Fruit fly (Drosophila melanogaster) whole organism, embryonic: ENCODE results near the gene Nrd1.

Experiments
- Asciz ChIP-seq: fragments of 200-800 bp; sonication (Bioruptor generic); optimal IDR thresholded peaks from 2 replicates; lab custom pipeline; 2017; ENCODE audit warnings: missing biosample characterization, mild to moderate bottlenecking, missing genetic modification characterization, missing genetic modification reagents
- CG10209 ChIP-seq: fragments of 200-800 bp; sonication (Bioruptor generic); optimal IDR thresholded peaks from 3 replicates; lab custom pipeline; 2017; ENCODE audit warnings: missing biosample characterization, mild to moderate bottlenecking, missing genetic modification characterization, missing genetic modification reagents
- CG10366 ChIP-seq: fragments of 200-800 bp; sonication (Bioruptor generic); IDR thresholded peaks from 2 replicates; pipeline ENCODE4 v1.3.6; 2022; ENCODE audit warnings: missing biosample characterization, missing genetic modification characterization
- CG10565 ChIP-seq: fragments of 200-800 bp; sonication (Bioruptor generic); optimal IDR thresholded peaks from 3 replicates; lab custom pipeline; 2016; ENCODE audit warnings: missing biosample characterization, mild to moderate bottlenecking, missing genetic modification characterization
- CG11085 ChIP-seq: fragments of 200-800 bp; sonication (Bioruptor generic); IDR thresholded peaks from 2 replicates; pipeline ENCODE4 v1.3.6; 2022; ENCODE audit warnings: missing biosample characterization, missing genetic modification characterization
- CG12391 ChIP-seq: fragments of 200-800 bp; sonication (Bioruptor generic); optimal IDR thresholded peaks from 3 replicates; lab custom pipeline; 2018; ENCODE audit warnings: missing biosample characterization, mild to moderate bottlenecking, missing genetic modification characterization, moderate library complexity
- CG12769 ChIP-seq: fragments of 200-800 bp; sonication (Bioruptor generic); optimal IDR thresholded peaks from 2 replicates; lab custom pipeline; 2019; ENCODE audit warnings: missing biosample characterization, mild to moderate bottlenecking, missing genetic modification characterization, moderate library complexity
- CG14710 ChIP-seq: fragments of 200-800 bp; sonication (Bioruptor generic); optimal IDR thresholded peaks from 3 replicates; lab custom pipeline; 2019; ENCODE audit warnings: missing biosample characterization, mild to moderate bottlenecking, missing genetic modification characterization, moderate library complexity
- CG1603 ChIP-seq: fragments of 200-800 bp; sonication (Bioruptor generic); optimal IDR thresholded peaks from 2 replicates; lab custom pipeline; 2019; ENCODE audit warnings: missing biosample characterization, mild to moderate bottlenecking, missing genetic modification characterization, moderate library complexity
- CG2120 ChIP-seq: fragments of 200-800 bp; sonication (Bioruptor generic); optimal IDR thresholded peaks from 3 replicates; lab custom pipeline; 2016; ENCODE audit warnings: missing biosample characterization, missing genetic modification characterization
- CG2712 ChIP-seq: fragments of 200-800 bp; optimal IDR thresholded peaks from 3 replicates; lab custom pipeline; 2019; ENCODE audit warnings: missing biosample characterization, mild to moderate bottlenecking, missing genetic modification characterization, moderate library complexity
- CG31365 ChIP-seq: fragments of 200-800 bp; sonication (Bioruptor generic); optimal IDR thresholded peaks from 2 replicates; lab custom pipeline; 2018; ENCODE audit warnings: missing biosample characterization, mild to moderate bottlenecking, missing genetic modification characterization
- CG4404 ChIP-seq: fragments of 200-800 bp; sonication (Bioruptor generic); IDR thresholded peaks from 2 replicates; pipeline ENCODE4 v1.3.6; 2022; ENCODE audit warnings: missing biosample characterization, missing genetic modification characterization
- CG4617 ChIP-seq: fragments of 200-800 bp; sonication (Bioruptor generic); optimal IDR thresholded peaks from 3 replicates; lab custom pipeline; 2016; ENCODE audit warnings: missing biosample characterization, missing genetic modification characterization, borderline replicate concordance
- CG4730 ChIP-seq: fragments of 200-800 bp; sonication (Bioruptor generic); IDR thresholded peaks from 2 replicates; pipeline ENCODE4 v1.3.6; 2022; ENCODE audit warnings: missing biosample characterization, missing genetic modification characterization
- CG6683 ChIP-seq: fragments of 200-800 bp; sonication (Bioruptor generic); optimal IDR thresholded peaks from 2 replicates; lab custom pipeline; 2017; ENCODE audit warnings: missing biosample characterization, mild to moderate bottlenecking, missing genetic modification characterization, missing genetic modification reagents
- CG7928 ChIP-seq: fragments of 200-800 bp; sonication (Bioruptor generic); optimal IDR thresholded peaks from 2 replicates; lab custom pipeline; 2017; ENCODE audit warnings: missing biosample characterization, mild to moderate bottlenecking, missing genetic modification characterization
- CG7963 ChIP-seq: fragments of 200-800 bp; sonication (Bioruptor generic); IDR thresholded peaks from 3 replicates; pipeline ENCODE4 v1.3.6; 2022; ENCODE audit warnings: missing biosample characterization, missing genetic modification characterization; ENCODE audit not compliant: partially characterized antibody
- CG9609 ChIP-seq: fragments of 200-800 bp; sonication (Bioruptor generic); optimal IDR thresholded peaks from 3 replicates; lab custom pipeline; 2016; ENCODE audit warnings: missing biosample characterization, missing genetic modification characterization
- HLH4C ChIP-seq: fragments of 200-800 bp; sonication (Bioruptor generic); IDR thresholded peaks from 3 replicates; pipeline ENCODE4 v1.3.6; 2022; ENCODE audit warnings: missing biosample characterization, missing genetic modification characterization; ENCODE audit not compliant: partially characterized antibody
- HmgZ ChIP-seq: fragments of 200-800 bp; sonication (Bioruptor generic); optimal IDR thresholded peaks from 2 replicates; lab custom pipeline; 2018; ENCODE audit warnings: missing biosample characterization, mild to moderate bottlenecking, missing genetic modification characterization
- Hr51 ChIP-seq, 2 experiments: fragments of 200-800 bp; sonication (Bioruptor generic); optimal IDR thresholded peaks; 2 replicates in 1 of 2; 3 replicates in 1 of 2; lab custom pipeline; 2016 to 2018; ENCODE audit warnings: missing biosample characterization in 2 of 2, missing genetic modification characterization in 2 of 2, mild to moderate bottlenecking in 1 of 2, moderate library complexity in 1 of 2
- Jarid2 ChIP-seq: fragments of 200-800 bp; sonication (Bioruptor generic); optimal IDR thresholded peaks from 3 replicates; lab custom pipeline; 2017; ENCODE audit warnings: mild to moderate bottlenecking, missing biosample characterization, missing genetic modification reagents, missing genetic modification characterization
- Kr ChIP-seq: fragments of 200-800 bp; sonication (Bioruptor generic); optimal IDR thresholded peaks from 2 replicates; lab custom pipeline; 2017; ENCODE audit warnings: missing biosample characterization, mild to moderate bottlenecking, missing genetic modification characterization
- MTF-1 ChIP-seq: fragments of 200-800 bp; sonication (Bioruptor generic); optimal IDR thresholded peaks from 2 replicates; lab custom pipeline; 2018; ENCODE audit warnings: missing biosample characterization, mild to moderate bottlenecking, missing genetic modification characterization, borderline replicate concordance
- Mad ChIP-seq: fragments of 200-800 bp; sonication (Bioruptor generic); optimal IDR thresholded peaks from 2 replicates; lab custom pipeline; 2016; ENCODE audit warnings: missing biosample characterization, missing genetic modification characterization
- Myb ChIP-seq: fragments of 200-800 bp; sonication (Bioruptor generic); optimal IDR thresholded peaks from 2 replicates; lab custom pipeline; 2016; ENCODE audit warnings: missing biosample characterization, missing genetic modification characterization
- NC2β ChIP-seq: fragments of 200-800 bp; sonication (Bioruptor generic); optimal IDR thresholded peaks from 2 replicates; lab custom pipeline; 2016; ENCODE audit warnings: missing biosample characterization, missing genetic modification characterization
- Poxn ChIP-seq: fragments of 200-800 bp; sonication (Bioruptor generic); IDR thresholded peaks from 2 replicates; pipeline ENCODE4 v1.3.6; 2022; ENCODE audit warnings: missing biosample characterization, missing genetic modification characterization
- Sin3A ChIP-seq: fragments of >200 bp; optimal IDR thresholded peaks from 2 replicates; lab custom pipeline; 2018
- Stat92E ChIP-seq, 3 experiments: fragments of >200 bp in 2 of 3; fragments of 200-800 bp in 1 of 3; sonication (Bioruptor generic) in 1 of 3; optimal IDR thresholded peaks; 2 replicates each; lab custom pipeline; 2017 to 2019; ENCODE audit warnings: missing biosample characterization in 3 of 3, missing genetic modification characterization in 3 of 3, mild to moderate bottlenecking in 1 of 3, moderate library complexity in 1 of 3
- cas ChIP-seq: fragments of 200-800 bp; sonication (Bioruptor generic); IDR thresholded peaks from 2 replicates; pipeline ENCODE4 v1.3.6; 2022; ENCODE audit warnings: missing biosample characterization, missing genetic modification characterization
- esg ChIP-seq: fragments of 200-800 bp; sonication (Bioruptor generic); conservative IDR thresholded peaks from 2 replicates; pipeline ENCODE4 v1.3.6; 2022; ENCODE audit warnings: missing biosample characterization, missing genetic modification characterization
- fd3F ChIP-seq: fragments of 200-800 bp; sonication (Bioruptor generic); optimal IDR thresholded peaks from 2 replicates; lab custom pipeline; 2018; ENCODE audit warnings: missing biosample characterization, mild to moderate bottlenecking, missing genetic modification characterization, moderate library complexity
- fd64A ChIP-seq: fragments of 200-800 bp; sonication (Bioruptor generic); optimal IDR thresholded peaks from 3 replicates; lab custom pipeline; 2018; ENCODE audit warnings: missing biosample characterization, mild to moderate bottlenecking, missing genetic modification characterization
- gcm ChIP-seq: fragments of 200-800 bp; sonication (Bioruptor generic); optimal IDR thresholded peaks from 2 replicates; lab custom pipeline; 2019; ENCODE audit warnings: missing biosample characterization, mild to moderate bottlenecking, missing genetic modification characterization, moderate library complexity
- hkb ChIP-seq, 2 experiments: fragments of 200-800 bp in 1 of 2; fragments of >200 bp in 1 of 2; sonication (Bioruptor generic) in 1 of 2; IDR thresholded peaks in 1 of 2; optimal IDR thresholded peaks in 1 of 2; 2 replicates each; pipeline versions ENCODE4 v1.3.6 to Lab custom; 2017 to 2022; ENCODE audit warnings: missing biosample characterization in 1 of 2, missing genetic modification characterization in 1 of 2
- jumu ChIP-seq: fragments of 200-800 bp; sonication (Bioruptor generic); optimal IDR thresholded peaks from 3 replicates; lab custom pipeline; 2016; ENCODE audit warnings: missing biosample characterization, missing genetic modification characterization
- lmd ChIP-seq: fragments of 200-800 bp; sonication (Bioruptor generic); IDR thresholded peaks from 2 replicates; pipeline ENCODE4 v1.3.6; 2022; ENCODE audit warnings: missing biosample characterization, missing genetic modification characterization
- otp ChIP-seq: fragments of 200-800 bp; sonication (Bioruptor generic); IDR thresholded peaks from 3 replicates; pipeline ENCODE4, ENCODE4 v1.3.6; 2022; ENCODE audit warnings: missing biosample characterization, missing genetic modification characterization
- pb ChIP-seq: fragments of 200-800 bp; sonication (Bioruptor generic); optimal IDR thresholded peaks from 3 replicates; lab custom pipeline; 2016; ENCODE audit warnings: missing biosample characterization, missing genetic modification characterization
- peb ChIP-seq: fragments of 200-800 bp; sonication (Bioruptor generic); IDR thresholded peaks from 2 replicates; pipeline ENCODE4 v1.3.6; 2022; ENCODE audit warnings: missing biosample characterization, missing genetic modification characterization
- pfk ChIP-seq: fragments of 200-800 bp; sonication (Bioruptor generic); optimal IDR thresholded peaks from 2 replicates; lab custom pipeline; 2018; ENCODE audit warnings: missing biosample characterization, mild to moderate bottlenecking, missing genetic modification characterization, moderate library complexity
- pnt ChIP-seq: fragments of 200-800 bp; sonication (Bioruptor generic); optimal IDR thresholded peaks from 3 replicates; lab custom pipeline; 2016; ENCODE audit warnings: missing biosample characterization, missing genetic modification characterization
- pum ChIP-seq: fragments of 200-800 bp; sonication (Bioruptor generic); optimal IDR thresholded peaks from 2 replicates; lab custom pipeline; 2016; ENCODE audit warnings: missing biosample characterization, missing genetic modification characterization
- tio ChIP-seq: fragments of 200-800 bp; sonication (Bioruptor generic); optimal IDR thresholded peaks from 2 replicates; lab custom pipeline; 2017; ENCODE audit warnings: missing biosample characterization, missing genetic modification characterization, inconsistent platforms
- vnd ChIP-seq: fragments of 200-800 bp; sonication (Bioruptor generic); IDR thresholded peaks from 3 replicates; pipeline ENCODE4 v1.3.6; 2022; ENCODE audit warnings: missing biosample characterization, missing genetic modification characterization; ENCODE audit not compliant: partially characterized antibody

Gene Nrd1

DNA sequence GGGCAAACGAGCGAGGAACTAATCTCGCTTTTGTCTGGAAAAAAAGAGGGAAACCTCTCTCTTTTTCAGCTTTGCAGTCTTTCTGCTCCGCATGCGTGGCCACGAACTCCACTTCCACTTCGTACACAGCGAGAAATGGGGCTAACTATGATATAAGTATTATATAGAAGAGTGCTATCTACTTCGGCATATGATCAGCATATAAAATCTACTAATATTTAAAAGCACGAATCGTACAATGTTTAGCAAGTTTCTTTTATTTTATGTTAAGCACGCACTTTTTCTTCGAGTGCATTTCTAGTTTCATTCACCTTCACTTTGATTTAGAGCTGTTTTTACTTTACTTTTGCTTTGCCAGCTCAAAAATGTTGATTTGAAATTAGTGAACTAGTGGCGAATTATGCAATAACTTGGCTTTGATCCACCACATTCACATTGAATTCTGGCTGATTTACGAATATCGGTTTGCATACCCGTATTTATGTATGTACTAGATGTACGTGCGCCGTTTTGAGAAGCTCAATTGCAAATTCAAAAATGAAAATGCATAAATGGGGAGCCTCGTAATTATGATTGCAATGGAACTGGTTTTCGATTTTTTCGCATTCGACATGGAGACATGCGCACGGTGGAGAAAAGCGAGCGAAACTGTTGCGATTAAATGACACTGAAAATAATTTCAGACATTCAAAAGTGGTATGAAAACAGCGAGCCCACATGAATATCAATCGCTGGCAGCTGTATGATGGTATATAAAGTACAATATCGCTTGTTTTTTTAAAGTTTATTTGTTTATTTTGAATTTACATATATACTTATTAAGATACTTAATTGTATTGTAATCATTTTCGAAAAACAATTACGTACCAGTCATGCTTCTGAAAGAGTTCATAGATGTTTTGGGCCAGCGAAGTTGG is 10.9 kb downstream of the Nrd1 start (continued):
- TF ChIP-seq pnt (GFP tag; lab: Kevin White, UChicago) = peak; percentile 81
- peak; percentile 67 for TF ChIP-seq CG1603
- peak; percentile 16 for TF ChIP-seq CG31365 (tag; lab: Kevin White, UChicago)
- TF ChIP-seq HmgZ (tag; lab: Kevin White, UChicago) = peak; percentile 34
- TF ChIP-seq CG9609 (GFP tag; lab: Kevin White, UChicago) = peak; percentile 11
- no peak for TF ChIP-seq CG10565 (GFP tag; lab: Kevin White, UChicago)
- peak in 1 of 2 experiments; percentile 81 for TF ChIP-seq Hr51 (GFP tag; optimal IDR thresholded peaks at IDR 0.05; lab: Kevin White, UChicago)
- peak; percentile 64 for TF ChIP-seq jumu (GFP tag; lab: Kevin White, UChicago)
- TF ChIP-seq CG12391 (tag; lab: Kevin White, UChicago) = peak; percentile 78
- no peak for TF ChIP-seq hkb (optimal IDR thresholded peaks at IDR 0.05; lab: Kevin White, UChicago)
- TF ChIP-seq hkb (GFP tag; IDR thresholded peaks at IDR 0.05; lab: Robert Waterston, UW) = peak; percentile 80
- TF ChIP-seq gcm (GFP tag; lab: Kevin White, UChicago) = peak; percentile 67
- TF ChIP-seq otp = peak; percentile 90
- TF ChIP-seq fd64A (GFP tag; lab: Kevin White, UChicago) = peak; percentile 69
- no peak for TF ChIP-seq vnd (GFP tag; lab: Robert Waterston, UW)
- TF ChIP-seq CG4404 (GFP tag; lab: Robert Waterston, UW) = 0 out of 2 replicates have a peak, but pooled peaks have one; percentile 39
- TF ChIP-seq CG6683 = no peak
- peak; percentile 56 for TF ChIP-seq CG10209 (GFP tag; lab: Kevin White, UChicago)
- peak; percentile 24 for TF ChIP-seq Jarid2
- peak; percentile 73; the same call in 1 of the 2 replicates for TF ChIP-seq peb (GFP tag; lab: Robert Waterston, UW)
- TF ChIP-seq CG7928 (GFP tag; lab: Kevin White, UChicago) = peak; percentile 36
- peak; percentile 78 for TF ChIP-seq CG10366 (GFP tag; lab: Robert Waterston, UW)
- TF ChIP-seq pfk (GFP tag; lab: Kevin White, UChicago) = no peak
- peak; percentile 51 for TF ChIP-seq esg (GFP tag; lab: Robert Waterston, UW)
- peak; percentile 23 for TF ChIP-seq fd3F (GFP tag; lab: Kevin White, UChicago)
- TF ChIP-seq Mad (GFP tag; lab: Kevin White, UChicago) = peak; percentile 47
- no peak for TF ChIP-seq HLH4C (GFP tag; lab: Robert Waterston, UW)
- 0 out of 2 replicates have a peak, but pooled peaks have one; percentile 59 for TF ChIP-seq cas (GFP tag; lab: Robert Waterston, UW)
- peak; percentile 39 for TF ChIP-seq pb (GFP tag; lab: Kevin White, UChicago)
- peak; percentile 51 for TF ChIP-seq NC2β (GFP tag; lab: Kevin White, UChicago)
- TF ChIP-seq CG4617 (GFP tag; lab: Kevin White, UChicago) = no peak
- peak; percentile 82 for TF ChIP-seq pum
- TF ChIP-seq CG2120 (GFP tag; lab: Kevin White, UChicago) = peak; percentile 49
- no peak for TF ChIP-seq Poxn (GFP tag; lab: Robert Waterston, UW)
- no peak for TF ChIP-seq Kr
- peak; percentile 65 for TF ChIP-seq CG14710 (tag; lab: Kevin White, UChicago)
- no peak for TF ChIP-seq CG7963 (GFP tag; lab: Robert Waterston, UW)
- no peak for TF ChIP-seq Stat92E (GFP tag; optimal IDR thresholded peaks at IDR 0.05; lab: Kevin White, UChicago)
- TF ChIP-seq tio (GFP tag; lab: Kevin White, UChicago) = peak; percentile 18
- TF ChIP-seq Sin3A = no peak
- peak; percentile 62 for TF ChIP-seq CG11085 (GFP tag; lab: Robert Waterston, UW)
- TF ChIP-seq Myb (GFP tag; lab: Kevin White, UChicago) = no peak
- TF ChIP-seq lmd (GFP tag; lab: Robert Waterston, UW) = peak; percentile 74
- peak; percentile 78 for TF ChIP-seq CG12769 (tag; lab: Kevin White, UChicago)
- TF ChIP-seq Asciz = peak; percentile 69
- TF ChIP-seq CG2712 (tag; lab: Kevin White, UChicago) = peak; percentile 94
- peak; percentile 46 for TF ChIP-seq MTF-1 (GFP tag; lab: Kevin White, UChicago)
- peak; percentile 79 for TF ChIP-seq CG4730 (GFP tag; lab: Robert Waterston, UW)
